Worm (Caenorhabditis elegans) whole organism, dauer: ENCODE results near the gene fbxa-95.
"Not testable (repeated sequence)": the region's sequence is repeated elsewhere in the genome, so short reads cannot be mapped to it uniquely, and the experiment has no call there.

Source experiments
- unc-62 ChIP-seq: sonication (generic microtip); optimal IDR thresholded peaks from 2 replicates; lab custom pipeline; 2017; ENCODE audit warnings: missing biosample characterization, missing genetic modification reagents, missing genetic modification characterization

Gene fbxa-95

ce11 chrV:15566511-15567178 lies 4.6 kb upstream of the fbxa-95 start:
- no peak for TF ChIP-seq unc-62 (GFP tag; lab: Kevin White, UChicago)

- TF ChIP-seq unc-62 (GFP tag; lab: Kevin White, UChicago): no peak
These were observed 3.9 kb upstream of the fbxa-95 start, which contains the start of gene acs-2 for ce11 chrV:15567344-15567804. acs-2 (plus strand) TSS chrV:15567394.

ce11 chrV:15568381-15568780 lies 2.9 kb upstream of the fbxa-95 start:
- no peak for TF ChIP-seq unc-62 (GFP tag; lab: Kevin White, UChicago)

- TF ChIP-seq unc-62 (GFP tag; lab: Kevin White, UChicago): no peak
These were observed 1.4 kb upstream of the fbxa-95 start, which contains the start of gene lsm-5 for ce11 chrV:15569702-15570430. lsm-5 (plus strand) TSS chrV:15570380.

- TF ChIP-seq unc-62 (GFP tag; lab: Kevin White, UChicago): no peak
These were observed 1.3 kb downstream of the fbxa-95 start, which contains the start of gene fbxa-94 for ce11 chrV:15572613-15573012. fbxa-94 (plus strand) TSS chrV:15572913.

ce11 chrV:15575305-15575704 lies 4.0 kb downstream of the fbxa-95 start, which contains the start of gene mdt-28:
mdt-28 (minus strand) TSS chrV:15575405.
- TF ChIP-seq unc-62 (GFP tag; lab: Kevin White, UChicago): no peak

ce11 chrV:15577395-15577896 lies 6.2 kb downstream of the fbxa-95 start, which contains the start of gene atx-3:
atx-3 (minus strand) TSS chrV:15577445.
- TF ChIP-seq unc-62 (GFP tag; lab: Kevin White, UChicago): no peak

ce11 chrV:15578386-15578785 lies 7.1 kb downstream of the fbxa-95 start, which contains the start of gene F28F8.9:
F28F8.9 (minus strand) TSS chrV:15578673.
- no peak for TF ChIP-seq unc-62 (GFP tag; lab: Kevin White, UChicago)

ce11 chrV:15590183-15590667 lies 18.9 kb downstream of the fbxa-95 start, which contains the start of gene F28F8.7:
F28F8.7 (minus strand) TSS chrV:15590617.
- TF ChIP-seq unc-62 (GFP tag; lab: Kevin White, UChicago): not testable (repeated sequence)

- no peak for TF ChIP-seq unc-62 (GFP tag; lab: Kevin White, UChicago)
These were observed 23.3 kb downstream of the fbxa-95 start, which contains the start of gene fbxa-139 for ce11 chrV:15594573-15594972. fbxa-139 (minus strand) TSS chrV:15594673.

- TF ChIP-seq unc-62 (GFP tag; lab: Kevin White, UChicago): not testable (repeated sequence)
These were observed 28.5 kb downstream of the fbxa-95 start, which contains the start of gene B0391.14 for ce11 chrV:15599762-15600161. B0391.14 (minus strand) TSS chrV:15599862.

- TF ChIP-seq unc-62 (GFP tag; lab: Kevin White, UChicago): no peak
These were observed 31.0 kb downstream of the fbxa-95 start, which contains the start of gene fbxa-152 for ce11 chrV:15602253-15602652. fbxa-152 (minus strand) TSS chrV:15602353.

ce11 chrV:15605045-15605444 lies 33.8 kb downstream of the fbxa-95 start, which contains the start of gene fbxa-154:
fbxa-154 (minus strand) TSS chrV:15605145.
- no peak for TF ChIP-seq unc-62 (GFP tag; lab: Kevin White, UChicago)

ce11 chrV:15610350-15610940 lies 39.2 kb downstream of the fbxa-95 start, which contains the start of the genes fbxa-153 and str-12:
fbxa-153 (minus strand) TSS chrV:15610384.
str-12 (plus strand) TSS chrV:15610890.
- TF ChIP-seq unc-62 (GFP tag; lab: Kevin White, UChicago): no peak

- no peak for TF ChIP-seq unc-62 (GFP tag; lab: Kevin White, UChicago)
These were observed 41.6 kb downstream of the fbxa-95 start, which contains the start of gene str-263 for ce11 chrV:15612886-15613285. str-263 (plus strand) TSS chrV:15613186.
